Worm (Caenorhabditis elegans) whole organism, L1 larva: ENCODE data around the gene W02D7.12.

ENCODE experiments used
- C04F5.9 ChIP-seq: sonication (generic microtip); optimal IDR thresholded peaks from 2 replicates; lab custom pipeline; 2016; ENCODE audit warnings: missing genetic modification characterization, missing compliant biosample characterization
- C16A3.4 ChIP-seq: fragments of 150-350 bp; optimal IDR thresholded peaks from 2 replicates; lab custom pipeline; 2014; ENCODE audit warnings: missing biosample characterization, missing genetic modification characterization
- C34B4.2 ChIP-seq: sonication (generic microtip); optimal IDR thresholded peaks from 2 replicates; lab custom pipeline; 2017; ENCODE audit warnings: mild to moderate bottlenecking, missing genetic modification characterization, missing compliant biosample characterization
- F16B12.6 ChIP-seq: fragments of 150-350 bp; optimal IDR thresholded peaks from 2 replicates; lab custom pipeline; 2014; ENCODE audit warnings: missing biosample characterization, missing genetic modification characterization
- Y116A8C.19 ChIP-seq: sonication (generic microtip); optimal IDR thresholded peaks from 2 replicates; lab custom pipeline; 2016; ENCODE audit warnings: missing compliant biosample characterization, missing genetic modification characterization, borderline replicate concordance
- aha-1 ChIP-seq: fragments of 150-350 bp; optimal IDR thresholded peaks from 2 replicates; lab custom pipeline; 2014; ENCODE audit warnings: missing biosample characterization, missing genetic modification characterization
- aly-2 ChIP-seq: fragments of 150-350 bp; optimal IDR thresholded peaks from 2 replicates; lab custom pipeline; 2014; ENCODE audit warnings: missing biosample characterization, missing genetic modification characterization
- ama-1 ChIP-seq: fragments of 150-350 bp; optimal IDR thresholded peaks from 2 replicates; lab custom pipeline; 2014
- ceh-82 ChIP-seq, 3 experiments: fragments of 150-350 bp in 1 of 3; sonication (generic microtip) in 2 of 3; optimal IDR thresholded peaks; 2 replicates each; lab custom pipeline; 2014 to 2017; ENCODE audit warnings: missing biosample characterization in 3 of 3, missing genetic modification characterization in 3 of 3
- ceh-90 ChIP-seq: sonication (generic microtip); optimal IDR thresholded peaks from 2 replicates; lab custom pipeline; 2016; ENCODE audit warnings: missing genetic modification characterization, missing compliant biosample characterization
- dpl-1 ChIP-seq, 3 experiments: fragments of 150-350 bp in 2 of 3; sonication (generic microtip) in 1 of 3; optimal IDR thresholded peaks; 2 replicates each; lab custom pipeline; 2014 to 2017; ENCODE audit warnings: missing biosample characterization in 3 of 3, missing genetic modification characterization in 3 of 3, missing genetic modification reagents in 3 of 3
- dsc-1 ChIP-seq: sonication (generic microtip); optimal IDR thresholded peaks from 2 replicates; lab custom pipeline; 2016; ENCODE audit warnings: mild to moderate bottlenecking, missing genetic modification characterization, missing compliant biosample characterization
- efl-1 ChIP-seq, 4 experiments: fragments of 150-350 bp; optimal IDR thresholded peaks in 3 of 4; peaks in 1 of 4; 1 replicate in 1 of 4; 2 replicates in 3 of 4; lab custom pipeline; 2014; ENCODE audit warnings: missing biosample characterization in 2 of 4, missing genetic modification characterization in 2 of 4, missing genetic modification reagents in 2 of 4
- efl-3 ChIP-seq: fragments of 200-800 bp; sonication (Bioruptor generic); optimal IDR thresholded peaks from 2 replicates; lab custom pipeline; 2018; ENCODE audit warnings: mild to moderate bottlenecking, missing genetic modification characterization, missing compliant biosample characterization
- egl-27 ChIP-seq, 2 experiments: fragments of 150-350 bp in 1 of 2; sonication (generic microtip); optimal IDR thresholded peaks; 3 replicates each; lab custom pipeline; 2017 to 2018; ENCODE audit warnings: missing biosample characterization in 2 of 2, missing genetic modification characterization in 2 of 2, missing genetic modification reagents in 2 of 2
- elt-2 ChIP-seq: sonication (generic microtip); optimal IDR thresholded peaks from 2 replicates; lab custom pipeline; 2016; ENCODE audit warnings: missing genetic modification characterization, mild to moderate bottlenecking, inconsistent platforms, missing compliant biosample characterization, missing genetic modification reagents
- elt-3 ChIP-seq, 6 experiments: fragments of 150-350 bp in 1 of 6; sonication (generic microtip); optimal IDR thresholded peaks; 2 replicates each; lab custom pipeline; 2017 to 2018; ENCODE audit warnings: missing biosample characterization in 6 of 6, missing genetic modification characterization in 6 of 6, inconsistent platforms in 1 of 6
- hlh-4 ChIP-seq: sonication (generic microtip); optimal IDR thresholded peaks from 2 replicates; lab custom pipeline; 2016; ENCODE audit warnings: mild to moderate bottlenecking, missing genetic modification characterization, missing compliant biosample characterization
- irx-1 ChIP-seq: sonication (generic microtip); optimal IDR thresholded peaks from 2 replicates; lab custom pipeline; 2016; ENCODE audit warnings: missing genetic modification characterization, missing compliant biosample characterization
- jun-1 ChIP-seq: fragments of 150-350 bp; optimal IDR thresholded peaks from 2 replicates; lab custom pipeline; 2014; ENCODE audit warnings: missing biosample characterization, missing genetic modification reagents, missing genetic modification characterization
- lin-15B ChIP-seq: fragments of 150-350 bp; sonication (generic microtip); optimal IDR thresholded peaks from 3 replicates; lab custom pipeline; 2014; ENCODE audit warnings: missing biosample characterization, missing genetic modification characterization
- lin-35 ChIP-seq, 2 experiments: fragments of 150-350 bp; optimal IDR thresholded peaks; 2 replicates each; lab custom pipeline; 2014; ENCODE audit warnings: missing biosample characterization in 2 of 2, missing genetic modification characterization in 2 of 2, missing genetic modification reagents in 2 of 2
- lir-3 ChIP-seq: sonication (generic microtip); optimal IDR thresholded peaks from 2 replicates; lab custom pipeline; 2016; ENCODE audit warnings: mild to moderate bottlenecking, missing genetic modification characterization, moderate library complexity, missing compliant biosample characterization; ENCODE audit not compliant: poor library complexity
- lsy-2 ChIP-seq, 2 experiments: fragments of 150-350 bp; optimal IDR thresholded peaks; 2 replicates each; lab custom pipeline; 2014; ENCODE audit warnings: missing biosample characterization in 2 of 2, missing genetic modification characterization in 2 of 2
- mep-1 ChIP-seq: fragments of 150-350 bp; optimal IDR thresholded peaks from 2 replicates; lab custom pipeline; 2014; ENCODE audit warnings: missing biosample characterization, missing genetic modification characterization
- nhr-47 ChIP-seq: sonication (generic microtip); optimal IDR thresholded peaks from 2 replicates; lab custom pipeline; 2016; ENCODE audit warnings: mild to moderate bottlenecking, missing genetic modification characterization, moderate library complexity, missing compliant biosample characterization
- nhr-71 ChIP-seq: sonication (generic microtip); optimal IDR thresholded peaks from 2 replicates; lab custom pipeline; 2016; ENCODE audit warnings: mild to moderate bottlenecking, missing genetic modification characterization, moderate library complexity, missing compliant biosample characterization
- nhr-76 ChIP-seq: sonication (generic microtip); optimal IDR thresholded peaks from 2 replicates; lab custom pipeline; 2017; ENCODE audit warnings: missing biosample characterization, missing genetic modification characterization
- nhr-90 ChIP-seq: sonication (generic microtip); optimal IDR thresholded peaks from 2 replicates; lab custom pipeline; 2016; ENCODE audit warnings: mild to moderate bottlenecking, missing genetic modification characterization, missing compliant biosample characterization; ENCODE audit not compliant: poor library complexity
- pax-3 ChIP-seq: fragments of 200-800 bp; sonication (Bioruptor generic); optimal IDR thresholded peaks from 2 replicates; lab custom pipeline; 2018; ENCODE audit warnings: mild to moderate bottlenecking, missing genetic modification characterization, moderate library complexity, missing compliant biosample characterization
- snu-23 ChIP-seq: sonication (generic microtip); optimal IDR thresholded peaks from 2 replicates; lab custom pipeline; 2016; ENCODE audit warnings: missing genetic modification characterization, missing compliant biosample characterization
- sox-4 ChIP-seq: sonication (generic microtip); optimal IDR thresholded peaks from 2 replicates; lab custom pipeline; 2016; ENCODE audit warnings: missing genetic modification characterization, missing compliant biosample characterization
- sptf-1 ChIP-seq: fragments of 150-350 bp; optimal IDR thresholded peaks from 2 replicates; lab custom pipeline; 2014; ENCODE audit warnings: missing biosample characterization, missing genetic modification characterization
- swsn-7 ChIP-seq: sonication (generic microtip); optimal IDR thresholded peaks from 2 replicates; lab custom pipeline; 2016; ENCODE audit warnings: missing genetic modification characterization, missing compliant biosample characterization
- unc-98 ChIP-seq: fragments of 200-800 bp; sonication (Bioruptor generic); IDR thresholded peaks from 2 replicates; pipeline ENCODE4 v1.3.6; 2022; ENCODE audit warnings: missing genetic modification characterization, missing compliant biosample characterization
- xbp-1 ChIP-seq: sonication (generic microtip); optimal IDR thresholded peaks from 2 replicates; lab custom pipeline; 2016; ENCODE audit warnings: missing genetic modification characterization, missing compliant biosample characterization
- zip-4 ChIP-seq: fragments of 200-800 bp; sonication (Bioruptor generic); optimal IDR thresholded peaks from 2 replicates; lab custom pipeline; 2018; ENCODE audit warnings: mild to moderate bottlenecking, missing genetic modification characterization, moderate library complexity, missing compliant biosample characterization
- ztf-11 ChIP-seq, 2 experiments: sonication (generic microtip); optimal IDR thresholded peaks; 2 replicates each; lab custom pipeline; 2016 to 2017; ENCODE audit warnings: missing genetic modification characterization in 2 of 2, missing biosample characterization in 1 of 2, missing compliant biosample characterization in 1 of 2

The W02D7.12 gene

DNA sequence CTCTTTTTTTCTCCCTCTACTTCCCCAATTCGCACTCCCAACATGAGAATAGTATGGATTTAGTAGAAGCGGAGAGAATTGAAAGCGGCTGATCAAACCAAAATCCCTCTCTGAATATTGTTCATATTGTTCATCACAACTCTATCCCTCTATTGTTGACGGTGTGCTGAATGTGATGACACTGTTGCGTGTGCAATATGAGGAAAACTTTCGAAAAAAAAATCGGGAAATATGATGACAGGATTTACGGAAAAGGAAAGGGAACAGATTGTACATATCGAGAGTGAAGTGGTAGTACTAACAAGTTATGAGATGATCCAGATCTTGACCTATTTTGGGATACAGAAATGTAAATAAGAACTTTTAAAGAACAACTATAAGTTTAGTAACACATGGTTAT lies 15.4 kb upstream of the W02D7.12 start, which contains the start of gene smex-1:
Gene smex-1 (minus strand): TSS at position 101 of the 400 bp plus-strand sequence.
- TF ChIP-seq aha-1: no peak
- TF ChIP-seq egl-27 (tag; optimal IDR thresholded peaks at IDR 0.05; lab: Kevin White, UChicago): no peak
- no peak for TF ChIP-seq elt-3 (tag; optimal IDR thresholded peaks at IDR 0.05; lab: Kevin White, UChicago)
- no peak for TF ChIP-seq nhr-47 (tag; lab: Kevin White, UChicago)
- no peak for TF ChIP-seq nhr-90 (tag; lab: Kevin White, UChicago)
- TF ChIP-seq ceh-90 (tag; lab: Kevin White, UChicago): no peak
- no peak for TF ChIP-seq C16A3.4
- TF ChIP-seq jun-1: no peak
- no peak for TF ChIP-seq dsc-1 (tag; lab: Kevin White, UChicago)
- no peak for TF ChIP-seq snu-23 (GFP tag; lab: Kevin White, UChicago)
- no peak for TF ChIP-seq aly-2 (tag; lab: Kevin White, UChicago)
- TF ChIP-seq F16B12.6 (tag; lab: Kevin White, UChicago): no peak

DNA sequence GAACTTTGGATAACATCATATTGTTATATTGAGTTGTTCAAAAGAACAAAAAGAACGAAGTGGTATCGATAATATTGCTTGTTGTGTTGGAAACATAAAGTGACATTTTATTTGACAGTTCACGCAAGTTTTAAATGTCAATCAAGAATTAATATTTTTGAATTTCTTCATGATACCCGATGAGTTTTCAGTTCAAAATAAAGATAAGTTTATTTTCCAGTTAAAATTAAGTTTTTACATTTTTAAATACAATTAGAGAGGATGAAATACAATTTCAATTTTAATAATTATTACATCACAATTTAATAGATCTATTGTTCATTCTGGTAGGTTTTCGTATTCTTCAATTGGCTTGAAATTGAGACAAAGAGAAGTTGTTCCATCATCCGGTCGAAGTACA lies 13.8 kb upstream of the W02D7.12 start, which contains the start of gene W02D7.4:
Gene W02D7.4 (minus strand): TSS at position 101 of the 400 bp plus-strand sequence.
- TF ChIP-seq aly-2 (tag; lab: Kevin White, UChicago): no peak
- no peak for TF ChIP-seq nhr-76 (tag; lab: Kevin White, UChicago)
- TF ChIP-seq nhr-47 (tag; lab: Kevin White, UChicago): no peak
- TF ChIP-seq, all 84 proteins: peak for 0

DNA sequence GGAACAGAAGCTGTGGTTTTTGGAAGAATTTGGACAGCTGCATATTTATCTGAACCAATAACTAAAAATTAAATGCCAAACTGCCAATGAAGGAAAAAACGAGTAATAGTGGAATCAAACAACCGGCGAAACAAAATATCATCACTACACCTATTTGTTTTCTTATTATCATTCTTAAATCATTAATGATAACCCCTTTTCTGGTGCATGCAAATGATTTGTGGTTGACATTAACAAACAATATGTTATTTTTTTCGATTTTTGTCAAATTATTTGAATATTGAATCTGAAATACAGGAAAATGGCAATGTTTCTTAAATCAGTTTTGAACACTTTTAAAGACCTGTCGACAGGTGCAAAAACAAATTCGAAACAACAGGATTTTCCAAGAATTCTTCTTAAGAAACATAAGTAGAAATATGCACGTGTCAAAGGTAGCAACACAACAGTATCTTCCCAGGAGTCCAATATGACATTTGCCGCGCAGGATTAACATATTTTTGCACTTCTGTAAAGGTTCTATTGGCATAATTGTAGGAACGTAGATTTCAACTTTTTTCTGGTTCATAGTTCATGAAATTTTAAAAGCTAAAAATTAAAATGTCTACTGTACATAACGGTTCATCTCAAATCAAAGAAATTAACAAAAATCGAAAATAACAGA lies 12.0 kb upstream of the W02D7.12 start, which contains the start of gene W02D7.5:
Gene W02D7.5 (minus strand): TSS at position 51 of the 664 bp plus-strand sequence.
- TF ChIP-seq Y116A8C.19: no peak
- TF ChIP-seq ceh-82 (tag; optimal IDR thresholded peaks at IDR 0.05; lab: Kevin White, UChicago): no peak
- TF ChIP-seq irx-1 (tag; lab: Kevin White, UChicago): no peak
- no peak for TF ChIP-seq efl-1 (optimal IDR thresholded peaks at IDR 0.05; lab: Kevin White, UChicago)
- TF ChIP-seq efl-1 (GFP tag; optimal IDR thresholded peaks at IDR 0.05 in 1 of 2; lab: Kevin White, UChicago): peak in 1 of 2 experiments; percentile 69
- TF ChIP-seq unc-98: no peak
- peak; percentile 68 for TF ChIP-seq hlh-4 (tag; lab: Kevin White, UChicago)
- no peak for TF ChIP-seq mep-1 (tag; lab: Kevin White, UChicago)

DNA sequence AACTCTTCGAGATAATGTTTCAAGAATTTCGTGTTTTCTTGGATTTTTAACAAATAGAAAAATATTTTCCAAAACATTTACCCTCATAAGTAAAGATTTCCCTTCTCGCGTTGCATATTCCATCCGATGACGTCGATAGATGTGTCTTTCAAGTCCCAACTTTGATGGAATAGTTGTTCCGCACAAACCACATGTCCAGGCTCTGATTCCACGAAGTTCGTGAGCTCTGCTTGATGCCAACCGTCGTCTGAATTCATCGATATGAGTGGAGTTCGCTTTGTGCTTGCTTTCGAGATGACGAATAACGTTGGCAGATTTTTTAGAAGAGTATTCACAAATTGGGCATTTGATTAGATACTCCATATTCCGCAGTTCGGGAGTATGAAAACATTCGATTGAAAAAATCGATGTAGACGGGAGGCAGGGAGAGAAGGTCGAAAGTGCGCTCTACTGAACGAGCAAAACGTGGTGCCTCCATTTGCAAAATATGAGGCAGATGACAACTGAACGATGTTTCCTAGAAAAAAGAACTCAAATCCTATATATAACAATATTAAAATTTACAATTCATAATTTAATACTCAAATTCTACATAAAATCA lies 10.3 kb upstream of the W02D7.12 start, which contains the start of gene W02D7.6:
Gene W02D7.6 (minus strand): TSS at position 573 of the 601 bp plus-strand sequence.
- TF ChIP-seq efl-1 (optimal IDR thresholded peaks at IDR 0.05; lab: Kevin White, UChicago): peak; percentile 10 to 27
- peak; percentile 43 to 89 for TF ChIP-seq efl-1 (GFP tag; optimal IDR thresholded peaks at IDR 0.05 in 1 of 2; lab: Kevin White, UChicago)
- peak; percentile 12 for TF ChIP-seq nhr-90 (tag; lab: Kevin White, UChicago)
- TF ChIP-seq nhr-71 (tag; lab: Kevin White, UChicago): peak; percentile 18
- TF ChIP-seq dpl-1 (GFP tag; optimal IDR thresholded peaks at IDR 0.05; lab: Kevin White, UChicago): peak in 2 of 3 experiments; percentile 13 to 57
- no peak for TF ChIP-seq lir-3 (tag; lab: Kevin White, UChicago)
- peak; percentile 3 for TF ChIP-seq snu-23 (GFP tag; lab: Kevin White, UChicago)
- peak in 1 of 2 experiments; percentile 17 for TF ChIP-seq lsy-2 (tag; optimal IDR thresholded peaks at IDR 0.05; lab: Kevin White, UChicago)
- TF ChIP-seq lin-35 (GFP tag; optimal IDR thresholded peaks at IDR 0.05; lab: Kevin White, UChicago): peak in 1 of 2 experiments; percentile 43
- TF ChIP-seq ama-1: peak; percentile 13
- no peak for TF ChIP-seq C34B4.2 (tag; lab: Kevin White, UChicago)
- TF ChIP-seq hlh-4 (tag; lab: Kevin White, UChicago): no peak
- no peak for TF ChIP-seq elt-2 (tag; lab: Kevin White, UChicago)
- TF ChIP-seq aly-2 (tag; lab: Kevin White, UChicago): no peak
- TF ChIP-seq nhr-47 (tag; lab: Kevin White, UChicago): peak; percentile 25
- TF ChIP-seq, all 84 proteins: peak for 9

DNA sequence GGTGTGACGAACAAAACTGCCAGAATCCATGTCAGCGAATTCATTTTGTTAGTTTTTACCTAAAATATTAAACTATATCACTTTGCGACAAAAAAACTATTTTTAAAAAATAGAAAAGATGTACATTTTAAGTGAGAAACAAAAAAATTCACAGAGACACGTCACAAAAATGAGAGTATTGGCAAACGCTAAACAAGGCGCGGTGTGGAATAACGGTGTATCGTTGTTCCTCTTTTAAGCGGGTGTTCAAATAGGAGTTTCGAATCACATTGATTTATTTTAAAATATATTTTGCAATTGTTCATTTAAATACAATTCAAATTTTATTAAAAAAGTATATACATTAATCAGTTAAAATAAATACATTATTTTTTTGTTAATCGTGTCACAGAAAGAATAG lies 8.8 kb upstream of the W02D7.12 start, which contains the start of gene sel-9:
Gene sel-9 (minus strand): TSS at position 59 of the 400 bp plus-strand sequence.
- TF ChIP-seq xbp-1: peak; percentile 79
- no peak for TF ChIP-seq pax-3 (tag; lab: Kevin White, UChicago)
- TF ChIP-seq nhr-71 (tag; lab: Kevin White, UChicago): peak; percentile 52
- peak; percentile 24 for TF ChIP-seq dsc-1 (tag; lab: Kevin White, UChicago)
- peak; percentile 29 for TF ChIP-seq lin-15B (tag; lab: Kevin White, UChicago)
- TF ChIP-seq mep-1 (tag; lab: Kevin White, UChicago): peak; percentile 73
- peak; percentile 56 for TF ChIP-seq swsn-7
- TF ChIP-seq efl-3 (GFP tag; lab: Kevin White, UChicago): no peak
- no peak for TF ChIP-seq nhr-76 (tag; lab: Kevin White, UChicago)
- peak; percentile 53 for TF ChIP-seq nhr-47 (tag; lab: Kevin White, UChicago)
- TF ChIP-seq F16B12.6 (tag; lab: Kevin White, UChicago): peak; percentile 12
- no peak for TF ChIP-seq sptf-1
- no peak for TF ChIP-seq zip-4 (GFP tag; lab: Kevin White, UChicago)
- no peak for TF ChIP-seq sox-4 (tag; lab: Kevin White, UChicago)
- TF ChIP-seq efl-1 (optimal IDR thresholded peaks at IDR 0.05; lab: Kevin White, UChicago): peak; percentile 47 to 90
- TF ChIP-seq efl-1 (GFP tag; optimal IDR thresholded peaks at IDR 0.05 in 1 of 2; lab: Kevin White, UChicago): peak; percentile 92 to 99
- TF ChIP-seq unc-98: no peak
- TF ChIP-seq C04F5.9 (tag; lab: Kevin White, UChicago): no peak
- no peak for TF ChIP-seq ztf-11 (tag; optimal IDR thresholded peaks at IDR 0.05; lab: Kevin White, UChicago)
